Worm (Caenorhabditis elegans): ENCODE results near the gene F02A9.1.

ce11 chrIII:9051119-9051597 lies 26.4 kb downstream of the F02A9.1 start:
- TF ChIP-seq unc-62 (GFP tag; optimal IDR thresholded peaks at IDR 0.05 in 1 of 2) (no peak), unc-62 (tag; optimal IDR thresholded peaks at IDR 0.05) (no peak), fos-1 (tag; optimal IDR thresholded peaks at IDR 0.05) (no peak), zag-1 (tag; optimal IDR thresholded peaks at IDR 0.05) (no peak)
